Fruit fly (Drosophila melanogaster) whole organism, adult: Measurements from ENCODE around the gene CG11882.

Experiments
- CG11617 ChIP-seq: fragments of 200-800 bp; sonication (Bioruptor generic); optimal IDR thresholded peaks from 2 replicates; lab custom pipeline; 2017; ENCODE audit warnings: mild to moderate bottlenecking, missing biosample characterization, missing genetic modification reagents, missing genetic modification characterization
- CG12768 ChIP-seq: fragments of 200-800 bp; sonication (Bioruptor generic); optimal IDR thresholded peaks from 2 replicates; lab custom pipeline; 2017; ENCODE audit warnings: missing biosample characterization, missing genetic modification characterization, mild to moderate bottlenecking, moderate library complexity, missing genetic modification reagents
- CG14711 ChIP-seq: fragments of 200-800 bp; sonication (Bioruptor generic); optimal IDR thresholded peaks from 2 replicates; lab custom pipeline; 2018; ENCODE audit warnings: missing biosample characterization, mild to moderate bottlenecking, missing genetic modification characterization, moderate library complexity
- CG1620 ChIP-seq: fragments of 200-800 bp; sonication (Bioruptor generic); optimal IDR thresholded peaks from 2 replicates; lab custom pipeline; 2016; ENCODE audit warnings: missing biosample characterization, missing genetic modification characterization
- CG33017 ChIP-seq: fragments of 200-800 bp; sonication (Bioruptor generic); optimal IDR thresholded peaks from 2 replicates; lab custom pipeline; 2018; ENCODE audit warnings: missing biosample characterization, mild to moderate bottlenecking, missing genetic modification characterization, moderate library complexity
- CG5204 ChIP-seq: fragments of 200-800 bp; sonication (Bioruptor generic); optimal IDR thresholded peaks from 2 replicates; lab custom pipeline; 2016; ENCODE audit warnings: missing biosample characterization, missing genetic modification characterization
- CG7045 ChIP-seq: fragments of 200-800 bp; sonication (Bioruptor generic); optimal IDR thresholded peaks from 2 replicates; lab custom pipeline; 2017; ENCODE audit warnings: missing biosample characterization, mild to moderate bottlenecking, missing genetic modification characterization
- CG7101 ChIP-seq: fragments of 200-800 bp; sonication (Bioruptor generic); optimal IDR thresholded peaks from 2 replicates; lab custom pipeline; 2018; ENCODE audit warnings: missing biosample characterization, mild to moderate bottlenecking, missing genetic modification characterization, moderate library complexity
- Clk ChIP-seq: fragments of 200-800 bp; sonication (Bioruptor generic); optimal IDR thresholded peaks from 2 replicates; lab custom pipeline; 2017; ENCODE audit warnings: missing biosample characterization, missing genetic modification characterization
- Crg-1 ChIP-seq: fragments of 200-800 bp; sonication (Bioruptor generic); optimal IDR thresholded peaks from 2 replicates; lab custom pipeline; 2016; ENCODE audit warnings: missing biosample characterization, missing genetic modification characterization
- Hr96 ChIP-seq: fragments of 200-800 bp; sonication (Bioruptor generic); optimal IDR thresholded peaks from 2 replicates; lab custom pipeline; 2016; ENCODE audit warnings: missing biosample characterization, missing genetic modification characterization
- Mnt ChIP-seq: fragments of 200-800 bp; sonication (Bioruptor generic); optimal IDR thresholded peaks from 2 replicates; lab custom pipeline; 2016; ENCODE audit warnings: missing biosample characterization, mild to moderate bottlenecking, missing genetic modification characterization
- bab1 ChIP-seq: fragments of 200-800 bp; sonication (Bioruptor generic); optimal IDR thresholded peaks from 3 replicates; lab custom pipeline; 2019; ENCODE audit warnings: missing biosample characterization, mild to moderate bottlenecking, missing genetic modification characterization, moderate library complexity
- cic ChIP-seq: fragments of 200-800 bp; sonication (Bioruptor generic); optimal IDR thresholded peaks from 2 replicates; lab custom pipeline; 2017; ENCODE audit warnings: missing biosample characterization, mild to moderate bottlenecking, missing genetic modification characterization, moderate library complexity
- cnc ChIP-seq, 2 experiments: fragments of >200 bp; optimal IDR thresholded peaks; 2 replicates each; lab custom pipeline; 2017
- kay ChIP-seq: fragments of 200-800 bp; sonication (Bioruptor generic); peaks from one replicate; lab custom pipeline; 2016; ENCODE audit warnings: missing biosample characterization, missing genetic modification characterization, borderline replicate concordance
- ovo ChIP-seq: fragments of 200-800 bp; sonication (Bioruptor generic); optimal IDR thresholded peaks from 2 replicates; lab custom pipeline; 2016; ENCODE audit warnings: missing biosample characterization, missing genetic modification characterization
- pad ChIP-seq: fragments of 200-800 bp; sonication (Bioruptor generic); optimal IDR thresholded peaks from 3 replicates; lab custom pipeline; 2017; ENCODE audit warnings: missing biosample characterization, missing genetic modification characterization, mild to moderate bottlenecking, moderate library complexity, missing genetic modification reagents
- tj ChIP-seq: fragments of 200-800 bp; sonication (Bioruptor generic); optimal IDR thresholded peaks from 3 replicates; lab custom pipeline; 2017; ENCODE audit warnings: missing biosample characterization, mild to moderate bottlenecking, missing genetic modification characterization, moderate library complexity
- toe ChIP-seq: fragments of 200-800 bp; sonication (Bioruptor generic); optimal IDR thresholded peaks from 2 replicates; lab custom pipeline; 2016; ENCODE audit warnings: missing biosample characterization, missing genetic modification characterization

The CG11882 gene

DNA sequence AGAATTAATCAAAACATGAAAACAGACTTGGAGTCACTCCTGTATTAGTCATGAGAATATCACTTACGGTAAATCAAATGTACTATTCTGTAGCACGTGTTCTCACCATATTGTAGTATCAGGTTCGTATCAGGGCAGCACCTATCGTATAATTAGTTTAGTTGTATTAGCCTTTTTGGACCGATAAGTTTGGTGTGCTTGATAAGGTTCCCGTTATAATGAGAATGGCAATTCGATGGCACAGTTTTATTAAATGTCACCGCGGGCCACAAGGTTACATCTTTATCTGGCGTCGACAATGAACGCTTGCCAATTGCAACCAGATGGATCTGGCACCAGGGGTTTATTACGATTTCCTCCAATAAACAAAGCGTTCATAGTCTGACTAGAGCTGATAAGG is 10.7 kb upstream of the CG11882 start:
- TF ChIP-seq Mnt (GFP tag; lab: Kevin White, UChicago) (peak; percentile 12), cic (peak; percentile 89), CG1620 (GFP tag; lab: Kevin White, UChicago) (no peak), toe (GFP tag; lab: Kevin White, UChicago) (no peak)

DNA sequence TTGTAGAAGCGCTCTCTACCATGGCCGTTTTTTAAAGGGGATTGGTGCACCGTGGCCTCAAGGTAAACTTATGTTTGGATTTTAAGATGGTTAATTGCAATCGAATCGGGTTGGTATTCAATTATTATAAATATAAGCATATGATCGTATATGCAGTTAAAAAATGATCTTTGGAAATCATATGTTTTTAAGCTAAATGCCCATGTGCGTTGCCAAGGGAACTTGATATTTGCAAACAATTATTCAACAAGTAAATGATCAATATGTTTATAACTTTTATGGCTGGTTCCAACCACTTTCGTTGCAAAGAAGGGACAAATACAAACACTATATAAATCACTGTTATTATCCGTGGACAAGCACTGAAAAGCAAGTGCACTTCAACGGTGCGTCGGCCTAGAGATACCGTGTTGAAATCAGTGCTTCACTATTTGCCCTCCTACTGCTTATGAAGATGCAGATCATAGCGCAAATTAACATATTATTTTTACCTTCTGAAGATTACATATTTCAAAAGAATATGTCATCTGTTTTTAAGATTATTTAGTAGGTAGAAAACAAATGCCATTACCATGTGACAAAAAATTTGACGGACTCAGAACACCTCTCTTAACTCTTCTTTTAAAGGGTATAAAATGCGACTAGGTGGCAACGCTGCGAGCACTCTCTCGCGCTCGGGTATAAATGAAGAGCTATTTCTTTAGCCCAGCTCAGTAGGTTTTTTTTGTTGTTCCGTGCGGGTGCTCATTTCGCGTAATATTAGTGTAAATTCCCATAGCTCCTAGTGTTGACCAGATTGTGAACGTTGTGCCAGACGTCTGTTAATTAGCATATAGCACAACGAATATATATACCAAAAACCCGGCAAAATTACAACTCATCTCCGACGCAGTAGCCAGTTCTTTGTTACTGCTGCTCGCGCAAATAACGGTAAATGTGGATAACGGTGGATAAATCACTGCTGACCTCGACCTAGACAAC is 9.7 kb upstream of the CG11882 start, which contains the start of gene rdog:
Gene rdog, plus strand, starts transcription at position 705 of the 981 bp plus-strand sequence.
- peak; percentile 53 for TF ChIP-seq Clk
- peak; percentile 65 for TF ChIP-seq Crg-1 (GFP tag; lab: Kevin White, UChicago)
- TF ChIP-seq CG12768 (GFP tag; lab: Kevin White, UChicago): peak; percentile 86
- peak; percentile 59 for TF ChIP-seq tj
- peak; percentile 62 for TF ChIP-seq CG1620 (GFP tag; lab: Kevin White, UChicago)
- TF ChIP-seq pad (GFP tag; lab: Kevin White, UChicago): peak; percentile 73
- peak; percentile 63 for TF ChIP-seq CG14711 (tag; lab: Kevin White, UChicago)
- peak; percentile 80 for TF ChIP-seq bab1
- TF ChIP-seq CG7101 (tag; lab: Kevin White, UChicago): peak; percentile 80
- TF ChIP-seq cic: peak; percentile 74
- peak; percentile 89 for TF ChIP-seq Hr96
- TF ChIP-seq cnc (optimal IDR thresholded peaks at IDR 0.05; lab: Kevin White, UChicago): peak in 1 of 2 experiments; percentile 10
- TF ChIP-seq CG33017 (tag; lab: Kevin White, UChicago): peak; percentile 77
- TF ChIP-seq ovo: peak; percentile 97
- peak; percentile 92 for TF ChIP-seq CG11617 (GFP tag; lab: Kevin White, UChicago)
- no peak for TF ChIP-seq CG5204 (GFP tag; lab: Kevin White, UChicago)
- peak; percentile 71 for TF ChIP-seq Mnt (GFP tag; lab: Kevin White, UChicago)
- peak; percentile 82 for TF ChIP-seq CG7045 (GFP tag; lab: Kevin White, UChicago)
- no peak for TF ChIP-seq toe (GFP tag; lab: Kevin White, UChicago)
- TF ChIP-seq kay (GFP tag; lab: Kevin White, UChicago): no peak

DNA sequence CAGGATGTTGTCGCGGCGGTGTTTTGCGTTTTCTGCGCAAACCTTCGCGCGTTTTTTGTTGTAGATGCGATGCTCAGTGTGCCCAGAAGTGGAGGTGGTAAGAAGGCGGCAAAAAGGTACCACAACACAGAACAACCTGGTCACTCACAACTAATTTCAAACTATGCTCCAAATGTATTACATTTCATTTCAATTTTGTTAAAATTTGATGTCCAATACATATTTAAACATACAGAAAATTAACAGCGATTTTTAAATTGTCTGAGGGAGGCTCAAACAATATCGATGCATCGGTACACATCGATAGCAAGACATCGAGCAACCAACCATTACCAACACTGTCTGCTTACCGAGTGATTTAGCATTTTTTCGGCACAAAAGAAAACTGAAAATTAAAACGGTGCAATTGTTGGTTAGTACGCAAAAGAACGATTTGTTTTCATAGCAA is 5.2 kb upstream of the CG11882 start, which contains the start of the genes Slbp and Rpn2:
Gene Slbp, minus strand, starts transcription at position 70 of the 448 bp plus-strand sequence.
Gene Rpn2, plus strand, starts transcription at position 328 of the 448 bp plus-strand sequence.
- TF ChIP-seq tj: peak; percentile 21
- TF ChIP-seq Hr96: peak; percentile 75
- TF ChIP-seq CG7045 (GFP tag; lab: Kevin White, UChicago): peak; percentile 22
- TF ChIP-seq CG1620 (GFP tag; lab: Kevin White, UChicago): peak; percentile 62
- peak; percentile 77 for TF ChIP-seq Mnt (GFP tag; lab: Kevin White, UChicago)
- TF ChIP-seq Clk: peak; percentile 61
- TF ChIP-seq kay (GFP tag; lab: Kevin White, UChicago): no peak
- TF ChIP-seq CG5204 (GFP tag; lab: Kevin White, UChicago): no peak
- no peak for TF ChIP-seq toe (GFP tag; lab: Kevin White, UChicago)
- TF ChIP-seq CG12768 (GFP tag; lab: Kevin White, UChicago): peak; percentile 63
- TF ChIP-seq CG33017 (tag; lab: Kevin White, UChicago): peak; percentile 42
- TF ChIP-seq pad (GFP tag; lab: Kevin White, UChicago): peak; percentile 72
- peak; percentile 94 to 96 for TF ChIP-seq cnc (optimal IDR thresholded peaks at IDR 0.05; lab: Kevin White, UChicago)
- peak; percentile 61 for TF ChIP-seq CG11617 (GFP tag; lab: Kevin White, UChicago)
- TF ChIP-seq bab1: peak; percentile 88
- TF ChIP-seq CG7101 (tag; lab: Kevin White, UChicago): peak; percentile 74
- TF ChIP-seq cic: peak; percentile 47
- TF ChIP-seq CG14711 (tag; lab: Kevin White, UChicago): peak; percentile 73
- peak; percentile 6 for TF ChIP-seq ovo
- TF ChIP-seq Crg-1 (GFP tag; lab: Kevin White, UChicago): peak; percentile 77

DNA sequence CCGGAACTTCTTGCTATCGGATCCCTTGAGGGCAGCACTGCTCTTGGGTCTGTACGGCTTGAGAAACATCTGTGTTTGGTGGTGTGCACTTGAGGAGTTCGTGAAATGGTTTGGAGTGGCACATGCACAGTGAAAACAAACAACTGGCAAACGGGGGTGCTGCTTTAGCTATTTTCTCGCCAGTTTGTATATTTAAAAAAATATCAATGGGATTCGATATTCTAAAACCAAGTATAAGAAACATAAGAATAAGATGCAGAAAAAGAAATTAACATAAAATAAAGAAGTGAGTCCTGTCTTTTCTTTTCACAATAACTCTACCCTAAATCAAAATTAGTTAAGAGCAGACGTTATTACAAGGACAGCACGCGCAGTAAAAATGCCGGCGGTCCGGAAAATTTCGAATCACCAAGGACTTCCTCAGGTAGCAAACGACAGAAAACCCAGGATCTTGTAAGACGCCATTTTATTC is 3.7 kb upstream of the CG11882 start, which contains the start of gene eIF2D:
Gene eIF2D, minus strand, starts transcription at position 174 of the 472 bp plus-strand sequence.
- no peak for TF ChIP-seq ovo
- TF ChIP-seq CG7101 (tag; lab: Kevin White, UChicago): peak; percentile 58
- TF ChIP-seq Crg-1 (GFP tag; lab: Kevin White, UChicago): peak; percentile 29
- peak; percentile 21 for TF ChIP-seq pad (GFP tag; lab: Kevin White, UChicago)
- peak; percentile 77 for TF ChIP-seq bab1
- peak; percentile 34 for TF ChIP-seq CG7045 (GFP tag; lab: Kevin White, UChicago)
- TF ChIP-seq CG33017 (tag; lab: Kevin White, UChicago): peak; percentile 54
- peak; percentile 58 for TF ChIP-seq CG14711 (tag; lab: Kevin White, UChicago)
- no peak for TF ChIP-seq tj
- TF ChIP-seq CG11617 (GFP tag; lab: Kevin White, UChicago): peak; percentile 58
- TF ChIP-seq Hr96: peak; percentile 33
- TF ChIP-seq CG12768 (GFP tag; lab: Kevin White, UChicago): peak; percentile 58
- TF ChIP-seq Mnt (GFP tag; lab: Kevin White, UChicago): peak; percentile 62
- no peak for TF ChIP-seq toe (GFP tag; lab: Kevin White, UChicago)

DNA sequence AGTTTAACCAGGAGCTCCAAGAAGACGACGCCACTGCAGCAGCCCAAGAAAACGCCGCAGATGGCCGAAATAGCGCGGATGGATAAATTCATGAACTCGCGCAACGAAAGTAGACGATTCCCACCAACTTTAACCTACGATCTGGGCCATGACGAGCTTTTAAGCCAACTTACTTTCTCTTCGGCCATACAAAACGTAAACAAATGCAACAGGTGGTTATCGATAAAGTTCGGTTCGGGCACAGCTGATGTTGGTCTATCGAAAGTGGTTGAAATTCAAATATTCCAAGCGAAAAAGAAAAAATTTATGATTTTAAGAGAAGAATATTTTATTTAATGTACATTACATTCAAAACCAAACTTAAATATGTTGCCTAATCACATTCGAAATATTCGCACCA is 1.3 kb downstream of the CG11882 start, which contains the start of gene CG14511:
Gene CG14511, minus strand, starts transcription at position 184 of the 400 bp plus-strand sequence.
- no peak for TF ChIP-seq CG33017 (tag; lab: Kevin White, UChicago)
- peak; percentile 27 for TF ChIP-seq bab1
